Worm (Caenorhabditis elegans) whole organism, L4/young adult: Measurements from ENCODE around the gene F20E11.7.

Experiments
- W03F9.2 ChIP-seq: fragments of 150-350 bp; optimal IDR thresholded peaks from 2 replicates; lab custom pipeline; 2014; ENCODE audit warnings: missing biosample characterization, missing genetic modification characterization
- dao-5 ChIP-seq: sonication (generic microtip); optimal IDR thresholded peaks from 2 replicates; lab custom pipeline; 2016; ENCODE audit warnings: missing genotype, missing genetic modification characterization, moderate library complexity, missing compliant biosample characterization
- him-1 ChIP-seq: sonication (generic microtip); optimal IDR thresholded peaks from 2 replicates; lab custom pipeline; 2016; ENCODE audit warnings: missing genotype, missing genetic modification reagents, missing genetic modification characterization, missing compliant biosample characterization

DNA sequence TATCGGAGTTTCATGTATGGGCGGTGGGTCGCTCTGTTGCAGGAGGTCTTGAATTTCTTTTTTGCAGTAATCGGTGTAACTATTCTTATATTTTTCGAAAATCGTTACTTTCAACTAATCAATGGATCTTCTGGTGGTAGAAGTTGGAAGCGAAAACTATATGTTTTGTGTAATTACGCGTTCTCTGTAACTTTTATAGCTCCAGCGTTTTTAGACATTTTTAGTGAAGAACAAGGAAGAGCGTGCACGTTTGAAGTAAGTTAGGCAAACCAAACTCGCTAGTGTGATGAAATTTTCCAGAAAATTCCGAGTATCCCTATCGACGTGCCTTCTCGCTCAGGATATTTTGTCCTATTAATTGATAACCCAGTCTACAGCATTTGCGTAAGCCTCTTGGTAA lies 25.0 kb upstream of the F20E11.7 start, which contains the start of gene srh-154:
- TF ChIP-seq W03F9.2 (tag; lab: Kevin White, UChicago), result no peak
- TF ChIP-seq dao-5 (tag; lab: Kevin White, UChicago), result no peak
- no peak for TF ChIP-seq him-1 (tag; lab: Kevin White, UChicago)
